Worm (Caenorhabditis elegans): ENCODE results near the gene old-1.

old-1 gene

DNA sequence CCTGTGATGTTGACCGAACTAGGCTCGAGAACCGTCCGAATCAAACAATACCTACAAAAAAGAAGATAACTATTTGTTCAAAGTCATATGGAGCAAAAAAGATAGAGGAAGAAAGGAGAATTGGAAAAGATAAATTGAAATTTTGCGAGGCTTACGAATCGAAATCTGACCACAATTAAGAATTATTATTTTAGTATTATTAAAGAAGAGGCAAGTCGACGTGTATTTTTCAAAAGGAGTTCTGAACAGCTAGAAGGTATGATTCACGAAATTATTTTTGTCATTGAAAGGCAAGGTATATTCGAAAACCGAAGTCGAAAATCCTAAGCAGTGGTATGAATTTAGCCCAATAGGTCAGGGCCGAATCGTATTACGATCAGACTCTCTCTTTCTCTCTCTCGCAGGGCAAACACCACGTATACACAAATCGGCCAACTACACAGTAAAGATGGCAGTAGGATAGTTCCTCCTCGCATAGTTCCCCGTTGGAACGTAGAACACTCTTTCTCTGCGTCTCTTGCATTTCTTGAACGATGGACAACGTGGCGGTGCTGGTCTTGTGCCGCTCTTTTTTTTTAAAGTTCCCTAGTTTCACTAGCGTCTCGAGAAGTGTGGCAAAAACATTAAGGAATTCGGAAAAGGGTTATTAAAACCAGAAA lies 22.6 kb upstream of the old-1 start, which contains the start of gene vgln-1 (continued):
- TF ChIP-seq madf-9 (GFP tag; conservative IDR thresholded peaks at IDR 0.05) (no peak), arid-1 (GFP tag; conservative IDR thresholded peaks at IDR 0.05) (no peak), lin-1 (GFP tag; IDR thresholded peaks at IDR 0.05) (no peak), mes-2 (tag; optimal IDR thresholded peaks at IDR 0.05; ENCODE audit: poor library complexity, severe bottlenecking) (peak; percentile 31), aha-1 (tag) (peak; percentile 58), dmd-6 (GFP tag; IDR thresholded peaks at IDR 0.05) (no peak), aly-2 (tag; optimal IDR thresholded peaks at IDR 0.05) (no peak), hmg-1.1 (GFP tag; IDR thresholded peaks at IDR 0.05) (no peak), cey-2 (tag; optimal IDR thresholded peaks at IDR 0.05; ENCODE audit: borderline replicate concordance, insufficient read depth) (no peak), skn-1 (tag; optimal IDR thresholded peaks at IDR 0.05) (no peak), zfp-2 (tag; optimal IDR thresholded peaks at IDR 0.05) (no peak), nhr-41 (GFP tag; IDR thresholded peaks at IDR 0.05) (no peak), nhr-237 (tag; optimal IDR thresholded peaks at IDR 0.05) (no peak), Y5F2A.4 (GFP tag; optimal IDR thresholded peaks at IDR 0.05) (no peak), daf-12 (tag; optimal IDR thresholded peaks at IDR 0.05) (no peak), nhr-77 (tag; optimal IDR thresholded peaks at IDR 0.05) (no peak), nhr-6 (tag; optimal IDR thresholded peaks at IDR 0.05) (no peak), lin-15B (tag; optimal IDR thresholded peaks at IDR 0.05) (no peak), lim-7 (GFP tag; IDR thresholded peaks at IDR 0.05) (no peak), ceh-32 (tag; optimal IDR thresholded peaks at IDR 0.05; ENCODE audit: poor library complexity) (no peak), ces-1 (GFP tag; optimal IDR thresholded peaks at IDR 0.05) (no peak), nhr-10 (tag; optimal IDR thresholded peaks at IDR 0.05) (no peak), hlh-11 (tag; optimal IDR thresholded peaks at IDR 0.05) (no peak), nhr-28 (tag; optimal IDR thresholded peaks at IDR 0.05) (peak; percentile 14), unc-130 (GFP tag; optimal IDR thresholded peaks at IDR 0.05) (no peak), spr-3 (GFP tag; optimal IDR thresholded peaks at IDR 0.05) (no peak), dpl-1 (GFP tag; optimal IDR thresholded peaks at IDR 0.05) (peak; percentile 16), F26F4.8 (GFP tag; conservative IDR thresholded peaks at IDR 0.05) (no peak), rbr-2 (tag; optimal IDR thresholded peaks at IDR 0.05) (no peak), ctbp-1 (GFP tag; IDR thresholded peaks at IDR 0.05) (no peak), mep-1 (tag; optimal IDR thresholded peaks at IDR 0.05) (no peak), ceh-44 (GFP tag; IDR thresholded peaks at IDR 0.05) (no peak), daf-16 (GFP tag; optimal IDR thresholded peaks at IDR 0.05) (no peak), daf-16 (tag; optimal IDR thresholded peaks at IDR 0.05) (no peak), ceh-82 (tag; optimal IDR thresholded peaks at IDR 0.05) (no peak), nhr-11 (tag; optimal IDR thresholded peaks at IDR 0.05) (peak; percentile 31), fkh-10 (GFP tag; optimal IDR thresholded peaks at IDR 0.05) (no peak), tag-97 (GFP tag; IDR thresholded peaks at IDR 0.05) (no peak), hlh-30 (tag; optimal IDR thresholded peaks at IDR 0.05; ENCODE audit: insufficient read depth) (peak; percentile 50), ztf-7 (tag; optimal IDR thresholded peaks at IDR 0.05) (no peak), T26A8.4 (GFP tag; IDR thresholded peaks at IDR 0.05) (no peak), vab-7 (GFP tag; IDR thresholded peaks at IDR 0.05) (no peak), spr-1 (tag; optimal IDR thresholded peaks at IDR 0.05) (no peak), R02D3.7 (tag; optimal IDR thresholded peaks at IDR 0.05) (no peak), snpc-1.2 (GFP tag; IDR thresholded peaks at IDR 0.05) (no peak), lsy-2 (tag; optimal IDR thresholded peaks at IDR 0.05) (peak in 1 of 2 experiments; percentile 46), T20F7.1 (GFP tag; optimal IDR thresholded peaks at IDR 0.05) (no peak), ZK546.5 (tag; optimal IDR thresholded peaks at IDR 0.05) (no peak), egl-27 (tag; optimal IDR thresholded peaks at IDR 0.05) (no peak), madf-5 (GFP tag; IDR thresholded peaks at IDR 0.05) (no peak), attf-4 (tag; optimal IDR thresholded peaks at IDR 0.05) (no peak), nhr-76 (tag; optimal IDR thresholded peaks at IDR 0.05) (no peak), snpc-4 (tag; optimal IDR thresholded peaks at IDR 0.05) (no peak)

Measured in whole organism, L4 larva.